Worm (Caenorhabditis elegans) whole organism, L2 larva: ENCODE measurements around the gene pst-2.
A peak's percentile ranks its signal among the peaks of the same experiment; 100 is the strongest.

Experiments used
- C34F6.9 ChIP-seq: fragments of 150-350 bp; optimal IDR thresholded peaks from 2 replicates; lab custom pipeline; 2014; ENCODE audit warnings: missing biosample characterization, missing genetic modification characterization
- F13H6.1 ChIP-seq: sonication (generic microtip); optimal IDR thresholded peaks from 2 replicates; lab custom pipeline; 2016; ENCODE audit warnings: missing genetic modification characterization, missing compliant biosample characterization
- R02D3.7 ChIP-seq: fragments of 150-350 bp; optimal IDR thresholded peaks from 2 replicates; lab custom pipeline; 2014; ENCODE audit warnings: missing biosample characterization, missing genetic modification characterization
- ZK546.5 ChIP-seq: sonication (generic microtip); optimal IDR thresholded peaks from 2 replicates; lab custom pipeline; 2017; ENCODE audit warnings: missing biosample characterization, missing genetic modification characterization
- alr-1 ChIP-seq: fragments of 150-350 bp; optimal IDR thresholded peaks from 2 replicates; lab custom pipeline; 2014; ENCODE audit warnings: missing biosample characterization, missing genetic modification characterization
- ama-1 ChIP-seq: fragments of 150-350 bp; optimal IDR thresholded peaks from 2 replicates; lab custom pipeline; 2018; ENCODE audit warnings: inconsistent platforms
- blmp-1 ChIP-seq: sonication (generic microtip); optimal IDR thresholded peaks from 2 replicates; lab custom pipeline; 2017; ENCODE audit warnings: missing genetic modification characterization, mild to moderate bottlenecking, missing compliant biosample characterization, antibody characterized with exemption, moderate library complexity; ENCODE audit not compliant: insufficient read depth
- ceh-16 ChIP-seq: fragments of 150-350 bp; optimal IDR thresholded peaks from 2 replicates; lab custom pipeline; 2014; ENCODE audit warnings: missing biosample characterization, missing genetic modification characterization
- crh-2 ChIP-seq: sonication (generic microtip); optimal IDR thresholded peaks from 2 replicates; lab custom pipeline; 2017; ENCODE audit warnings: missing biosample characterization, missing genetic modification characterization
- elt-1 ChIP-seq: fragments of 150-350 bp; optimal IDR thresholded peaks from 2 replicates; lab custom pipeline; 2014; ENCODE audit warnings: missing biosample characterization, missing genetic modification characterization
- fos-1 ChIP-seq: fragments of 150-350 bp; optimal IDR thresholded peaks from 2 replicates; lab custom pipeline; 2014; ENCODE audit warnings: missing biosample characterization, missing genetic modification characterization
- gmeb-1 ChIP-seq: fragments of 150-350 bp; optimal IDR thresholded peaks from 2 replicates; lab custom pipeline; 2014; ENCODE audit warnings: missing biosample characterization, missing genetic modification characterization
- lin-11 ChIP-seq: fragments of 150-350 bp; sonication (generic microtip); optimal IDR thresholded peaks from 2 replicates; lab custom pipeline; 2014; ENCODE audit warnings: missing biosample characterization, missing genetic modification characterization, inconsistent platforms, mixed read lengths
- lin-13 ChIP-seq: fragments of 150-350 bp; optimal IDR thresholded peaks from 2 replicates; lab custom pipeline; 2014; ENCODE audit warnings: missing biosample characterization, missing genetic modification reagents, missing genetic modification characterization
- lin-39 ChIP-seq: fragments of 150-350 bp; optimal IDR thresholded peaks from 2 replicates; lab custom pipeline; 2014; ENCODE audit warnings: missing biosample characterization, missing genetic modification reagents, missing genetic modification characterization
- lsy-2 ChIP-seq, 2 experiments: fragments of 150-350 bp in 1 of 2; sonication (generic microtip) in 1 of 2; optimal IDR thresholded peaks; 2 replicates each; lab custom pipeline; 2014 to 2017; ENCODE audit warnings: missing biosample characterization in 2 of 2, missing genetic modification characterization in 2 of 2
- mab-5 ChIP-seq: fragments of 150-350 bp; optimal IDR thresholded peaks from 2 replicates; lab custom pipeline; 2014; ENCODE audit warnings: missing biosample characterization, missing genetic modification characterization
- mbf-1 ChIP-seq: sonication (generic microtip); optimal IDR thresholded peaks from 2 replicates; lab custom pipeline; 2017; ENCODE audit warnings: missing biosample characterization, missing genetic modification characterization
- mdl-1 ChIP-seq, 2 experiments: fragments of 150-350 bp in 1 of 2; sonication (generic microtip) in 1 of 2; optimal IDR thresholded peaks; 2 replicates each; lab custom pipeline; 2017; ENCODE audit warnings: missing biosample characterization in 2 of 2, missing genetic modification characterization in 2 of 2
- nhr-10 ChIP-seq: sonication (generic microtip); optimal IDR thresholded peaks from 2 replicates; lab custom pipeline; 2017; ENCODE audit warnings: missing biosample characterization, missing genetic modification characterization
- nhr-12 ChIP-seq: fragments of 150-350 bp; optimal IDR thresholded peaks from 2 replicates; lab custom pipeline; 2014; ENCODE audit warnings: missing biosample characterization, missing genetic modification characterization
- nhr-129 ChIP-seq: fragments of 150-350 bp; optimal IDR thresholded peaks from 2 replicates; lab custom pipeline; 2014; ENCODE audit warnings: missing biosample characterization, missing genetic modification characterization
- nhr-21 ChIP-seq: fragments of 150-350 bp; optimal IDR thresholded peaks from 2 replicates; lab custom pipeline; 2014; ENCODE audit warnings: missing biosample characterization, missing genetic modification characterization
- nhr-25 ChIP-seq: fragments of 150-350 bp; sonication (generic microtip); optimal IDR thresholded peaks from 3 replicates; lab custom pipeline; 2014; ENCODE audit warnings: missing biosample characterization, missing genetic modification characterization
- peb-1 ChIP-seq: fragments of 150-350 bp; optimal IDR thresholded peaks from 2 replicates; lab custom pipeline; 2014; ENCODE audit warnings: missing biosample characterization, missing genetic modification characterization
- sem-4 ChIP-seq: fragments of 150-350 bp; optimal IDR thresholded peaks from 2 replicates; lab custom pipeline; 2014; ENCODE audit warnings: missing biosample characterization, missing genetic modification reagents, missing genetic modification characterization
- skn-1 ChIP-seq: sonication (generic microtip); optimal IDR thresholded peaks from 2 replicates; lab custom pipeline; 2017; ENCODE audit warnings: missing biosample characterization, missing genetic modification characterization
- sma-3 ChIP-seq: sonication (generic microtip); optimal IDR thresholded peaks from 2 replicates; lab custom pipeline; 2016; ENCODE audit warnings: missing genetic modification reagents, missing genetic modification characterization, missing compliant biosample characterization
- sma-9 ChIP-seq, 2 experiments: fragments of 150-350 bp in 1 of 2; sonication (generic microtip) in 1 of 2; optimal IDR thresholded peaks; 2 replicates each; lab custom pipeline; 2014 to 2016; ENCODE audit warnings: missing genetic modification characterization in 2 of 2, mild to moderate bottlenecking in 1 of 2, missing biosample characterization in 1 of 2, missing compliant biosample characterization in 1 of 2, missing genetic modification reagents in 1 of 2, moderate library complexity in 1 of 2
- unc-39 ChIP-seq: fragments of 150-350 bp; optimal IDR thresholded peaks from 2 replicates; lab custom pipeline; 2014; ENCODE audit warnings: missing biosample characterization, missing genetic modification characterization
- unc-55 ChIP-seq: fragments of 150-350 bp; sonication (generic microtip); optimal IDR thresholded peaks from 3 replicates; lab custom pipeline; 2014; ENCODE audit warnings: missing biosample characterization, missing genetic modification reagents, missing genetic modification characterization
- unc-62 ChIP-seq: fragments of 150-350 bp; optimal IDR thresholded peaks from 2 replicates; lab custom pipeline; 2014; ENCODE audit warnings: missing biosample characterization, missing genetic modification reagents, missing genetic modification characterization
- zag-1 ChIP-seq: fragments of 150-350 bp; optimal IDR thresholded peaks from 2 replicates; lab custom pipeline; 2014; ENCODE audit warnings: missing biosample characterization, missing genetic modification characterization
- ztf-11 ChIP-seq: sonication (generic microtip); optimal IDR thresholded peaks from 2 replicates; lab custom pipeline; 2017; ENCODE audit warnings: missing biosample characterization, missing genetic modification characterization
- ztf-4 ChIP-seq: fragments of 150-350 bp; optimal IDR thresholded peaks from 2 replicates; lab custom pipeline; 2014; ENCODE audit warnings: missing biosample characterization, missing genetic modification characterization

Gene pst-2

DNA sequence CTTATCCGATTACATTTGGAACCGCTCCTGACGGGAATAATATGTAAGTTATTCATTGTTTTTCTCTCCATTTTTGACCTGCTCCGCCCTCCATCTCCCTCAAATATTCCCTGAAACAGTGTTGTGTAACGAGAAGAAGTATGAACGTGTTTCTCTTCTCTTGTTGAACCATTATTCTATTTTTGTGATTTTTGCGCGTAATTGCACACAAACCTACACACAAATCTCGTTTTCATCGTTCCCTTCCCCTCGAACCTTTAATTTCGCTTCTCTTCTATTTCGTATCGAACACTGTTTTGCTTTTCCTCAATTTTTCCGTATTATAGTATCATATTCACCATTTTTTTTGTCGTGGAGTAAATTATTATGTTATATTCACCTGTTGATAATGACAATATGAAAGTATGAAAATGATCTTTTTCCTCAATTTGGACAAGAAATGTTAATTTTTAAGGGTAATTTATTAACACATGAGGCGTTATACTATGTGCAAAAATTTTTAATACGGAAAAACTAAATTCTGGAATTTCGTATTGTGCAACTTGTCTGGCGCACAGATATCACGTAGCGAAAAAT, 37.0 kb downstream of the pst-2 start:
- TF ChIP-seq ama-1 (lab: Kevin White, UChicago) (peak; percentile 28), ztf-4 (tag; lab: Kevin White, UChicago) (no peak)

DNA sequence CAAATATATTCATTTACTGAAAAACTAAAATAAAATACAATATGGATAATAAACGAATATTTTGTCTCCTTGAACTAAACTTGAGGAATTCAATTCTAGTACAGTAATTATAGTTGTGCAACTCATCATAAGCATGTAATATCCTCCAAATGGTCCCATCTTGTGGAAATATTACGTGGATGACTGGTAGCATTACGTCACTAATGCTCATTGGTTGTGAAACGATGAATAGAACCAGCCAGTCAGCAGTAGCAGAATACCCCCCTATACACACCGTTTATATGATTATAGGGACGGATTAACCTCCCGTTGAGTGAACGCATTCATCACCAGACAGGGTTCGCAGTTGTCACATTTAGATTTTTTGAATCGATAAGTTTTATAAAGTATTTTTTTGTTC, 38.2 kb downstream of the pst-2 start:
- TF ChIP-seq ceh-16 (peak; percentile 4), nhr-10 (tag; lab: Kevin White, UChicago) (no peak)

DNA sequence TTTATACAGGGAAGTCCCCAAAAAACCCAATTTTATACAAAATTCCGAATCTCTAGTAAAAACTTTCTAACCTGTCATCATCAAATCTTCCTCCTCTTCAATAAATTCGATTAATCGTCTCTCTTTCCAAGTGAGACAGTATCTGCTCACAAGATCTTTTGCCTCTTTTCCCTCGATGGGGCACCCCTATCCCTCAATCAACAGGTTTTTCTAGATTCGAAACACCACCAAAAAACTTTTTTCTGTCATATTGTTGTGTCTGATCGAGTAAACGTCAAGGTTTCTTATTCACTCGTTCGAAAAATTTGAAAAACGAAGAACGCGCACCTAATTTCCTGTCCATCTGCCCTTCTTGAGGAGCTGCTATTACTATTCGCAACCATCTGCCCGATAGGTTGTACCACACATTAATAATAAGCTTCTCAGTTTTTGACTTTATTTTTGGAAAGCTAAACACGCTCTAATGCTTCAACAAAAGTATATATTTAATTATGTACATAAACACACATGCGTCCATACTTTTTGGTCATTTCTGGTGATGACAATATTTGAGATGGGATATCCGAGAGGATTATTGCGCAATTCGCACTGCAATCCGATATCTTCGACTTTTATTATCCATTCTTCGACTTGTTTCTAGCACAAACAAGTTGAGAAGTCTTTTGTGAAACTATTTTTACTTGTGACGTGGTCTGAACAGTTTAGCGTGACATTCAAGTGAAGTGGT, 39.0 kb downstream of the pst-2 start:
- TF ChIP-seq nhr-10 (tag; lab: Kevin White, UChicago) (no peak), sma-9 (GFP tag; optimal IDR thresholded peaks at IDR 0.05; lab: Kevin White, UChicago) (no peak), sma-9 (tag; optimal IDR thresholded peaks at IDR 0.05; lab: Kevin White, UChicago) (no peak), ztf-4 (tag; lab: Kevin White, UChicago) (no peak), F13H6.1 (tag; lab: Kevin White, UChicago) (no peak), mbf-1 (no peak), lin-13 (GFP tag; lab: Kevin White, UChicago) (no peak), ceh-16 (peak; percentile 80)

DNA sequence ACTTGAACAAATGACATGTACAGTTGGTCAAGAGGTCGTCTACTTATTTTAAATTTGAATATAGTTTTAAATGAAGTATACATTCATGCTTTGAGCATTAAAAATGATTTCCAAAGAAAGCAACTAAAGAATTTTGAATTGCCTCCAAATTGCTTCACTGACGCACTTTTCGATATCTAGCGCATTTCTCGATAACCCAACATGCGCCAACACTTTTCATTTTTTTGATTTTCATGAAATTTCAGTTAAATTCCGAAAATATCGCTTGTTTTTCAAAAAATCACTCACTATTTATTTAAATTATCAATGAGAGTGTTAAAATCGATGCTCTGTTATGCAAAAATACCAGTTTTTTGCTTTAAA, 39.6 kb downstream of the pst-2 start:
- TF ChIP-seq gmeb-1 (tag; lab: Kevin White, UChicago) (peak; percentile 35), unc-62 (GFP tag; lab: Kevin White, UChicago) (no peak), mdl-1 (tag; optimal IDR thresholded peaks at IDR 0.05; lab: Kevin White, UChicago) (no peak), lsy-2 (tag; optimal IDR thresholded peaks at IDR 0.05; lab: Kevin White, UChicago) (peak; percentile 8 to 18)

DNA sequence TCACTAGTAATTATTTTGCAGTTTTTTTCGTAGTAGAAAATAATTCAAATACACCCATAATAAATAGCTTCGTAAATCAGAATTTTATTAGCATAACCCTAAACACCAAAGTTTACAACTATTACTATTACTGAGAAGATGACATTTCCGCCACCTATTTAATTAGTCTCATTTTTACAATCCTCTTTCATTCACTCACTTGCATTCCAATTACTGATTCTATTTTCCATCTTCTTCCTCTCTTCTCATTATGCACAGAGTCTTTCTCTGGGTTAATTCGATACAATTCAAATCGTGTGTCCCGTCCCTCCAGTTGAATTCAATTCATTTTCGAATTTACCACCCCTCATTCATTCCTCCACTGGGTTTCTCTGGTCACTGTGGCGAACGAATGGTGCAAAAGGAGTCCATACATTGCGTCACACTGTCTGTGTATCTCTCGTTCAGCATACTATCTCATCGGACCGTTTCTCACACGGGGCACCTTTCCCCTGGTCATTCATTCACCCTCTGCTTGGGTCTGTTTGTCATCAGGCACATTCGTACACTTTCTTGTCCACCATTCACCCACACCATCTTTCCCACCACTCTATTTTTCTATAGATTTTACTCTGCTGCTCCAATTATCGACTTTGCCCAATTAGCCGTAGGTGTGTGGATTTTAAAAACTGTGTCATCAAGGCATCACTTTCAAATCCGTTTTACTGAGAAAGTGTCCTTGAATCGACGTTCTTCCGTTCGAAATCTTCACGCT, 40.2 kb downstream of the pst-2 start:
- TF ChIP-seq ceh-16 = no peak
- TF ChIP-seq nhr-10 (tag; lab: Kevin White, UChicago) = no peak
- no peak for TF ChIP-seq ztf-4 (tag; lab: Kevin White, UChicago)
- TF ChIP-seq sma-9 (GFP tag; optimal IDR thresholded peaks at IDR 0.05; lab: Kevin White, UChicago) = peak; percentile 2
- TF ChIP-seq sma-9 (tag; optimal IDR thresholded peaks at IDR 0.05; lab: Kevin White, UChicago) = no peak

DNA sequence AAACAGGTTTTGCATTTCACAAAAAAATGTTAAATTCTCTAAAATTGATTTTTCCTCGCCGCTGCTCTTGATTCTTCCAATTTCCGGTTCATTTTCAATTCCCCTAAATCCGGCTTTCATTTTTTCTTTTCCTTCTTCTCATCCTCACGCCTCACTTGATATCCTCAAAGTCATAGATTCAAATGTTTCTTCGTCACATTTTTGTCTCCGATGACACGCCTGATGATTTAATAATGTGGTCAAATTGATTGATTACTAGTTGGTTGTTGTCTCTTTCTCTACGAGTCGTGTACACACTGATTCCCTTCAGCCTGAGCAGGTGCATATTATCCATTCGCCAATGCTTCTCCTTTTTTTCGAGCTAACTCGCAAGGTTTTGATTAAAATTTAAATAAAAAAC, 41.3 kb downstream of the pst-2 start:
- no peak for TF ChIP-seq nhr-21 (tag; lab: Kevin White, UChicago)
- TF ChIP-seq sem-4 (tag; lab: Kevin White, UChicago) = no peak
- no peak for TF ChIP-seq mab-5
- TF ChIP-seq peb-1 (tag; lab: Kevin White, UChicago) = no peak
- TF ChIP-seq fos-1 = no peak
- TF ChIP-seq unc-62 (GFP tag; lab: Kevin White, UChicago) = no peak
- no peak for TF ChIP-seq crh-2 (tag; lab: Kevin White, UChicago)
- no peak for TF ChIP-seq nhr-129
- TF ChIP-seq, all 48 proteins: peak for 0

DNA sequence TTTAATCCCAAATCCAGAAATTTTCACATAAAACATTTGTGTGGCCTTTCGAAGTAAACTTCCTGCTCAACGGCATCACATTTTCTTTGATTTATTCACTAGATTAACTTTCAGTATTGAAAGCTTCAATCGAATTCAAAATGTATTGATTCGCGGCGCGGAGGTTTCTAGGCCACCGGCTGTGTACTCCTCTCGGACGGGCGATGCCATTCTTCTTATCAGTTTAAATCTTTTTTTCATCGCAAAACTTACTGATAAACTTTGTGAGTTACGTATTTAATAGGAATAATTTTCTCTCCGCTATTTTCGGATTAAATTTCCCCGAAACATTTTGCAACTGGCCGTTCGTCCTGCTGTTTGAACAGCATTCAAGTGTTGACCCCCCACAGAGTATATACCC, 41.7 kb downstream of the pst-2 start:
- TF ChIP-seq lin-39 (no peak), zag-1 (tag; lab: Kevin White, UChicago) (no peak), unc-39 (no peak), nhr-25 (tag; lab: Kevin White, UChicago) (peak; percentile 24), ama-1 (lab: Kevin White, UChicago) (no peak), ztf-4 (tag; lab: Kevin White, UChicago) (peak; percentile 59), gmeb-1 (tag; lab: Kevin White, UChicago) (peak; percentile 90), R02D3.7 (tag; lab: Kevin White, UChicago) (peak; percentile 17), ztf-11 (tag; lab: Kevin White, UChicago) (no peak), C34F6.9 (peak; percentile 68), crh-2 (tag; lab: Kevin White, UChicago) (peak; percentile 66), lin-11 (tag; lab: Kevin White, UChicago) (peak; percentile 27), unc-55 (peak; percentile 61), lsy-2 (tag; optimal IDR thresholded peaks at IDR 0.05; lab: Kevin White, UChicago) (peak; percentile 34 to 80), nhr-12 (tag; lab: Kevin White, UChicago) (no peak), sma-9 (GFP tag; optimal IDR thresholded peaks at IDR 0.05; lab: Kevin White, UChicago) (peak; percentile 93), sma-9 (tag; optimal IDR thresholded peaks at IDR 0.05; lab: Kevin White, UChicago) (no peak), elt-1 (tag; lab: Kevin White, UChicago) (no peak), nhr-129 (peak; percentile 15), ZK546.5 (tag; lab: Kevin White, UChicago) (no peak), skn-1 (tag; lab: Kevin White, UChicago) (peak; percentile 18), lin-13 (GFP tag; lab: Kevin White, UChicago) (peak; percentile 52), blmp-1 (peak; percentile 28), F13H6.1 (tag; lab: Kevin White, UChicago) (peak; percentile 71), nhr-21 (tag; lab: Kevin White, UChicago) (peak; percentile 31), sem-4 (tag; lab: Kevin White, UChicago) (peak; percentile 74), fos-1 (peak; percentile 87), sma-3 (GFP tag; lab: Kevin White, UChicago) (peak; percentile 84), alr-1 (no peak)
- TF ChIP-seq, all 48 proteins: peak for 19
